Worm (Caenorhabditis elegans) whole organism, L4 larva: ENCODE measurements around the gene ZK829.7.

Experiments
- R02D3.7 ChIP-seq: fragments of 150-350 bp; sonication (generic microtip); optimal IDR thresholded peaks from 3 replicates; lab custom pipeline; 2014; ENCODE audit warnings: missing biosample characterization, missing genetic modification characterization
- T26A8.4 ChIP-seq: fragments of 200-800 bp; sonication (Bioruptor generic); IDR thresholded peaks from 2 replicates; pipeline ENCODE4 v1.3.6; 2022; ENCODE audit warnings: missing genetic modification characterization, missing compliant biosample characterization
- ZK337.2 ChIP-seq: fragments of 200-800 bp; sonication (Bioruptor generic); IDR thresholded peaks from 2 replicates; pipeline ENCODE4 v1.3.6; 2022; ENCODE audit warnings: missing genetic modification reagents, missing genetic modification characterization, missing compliant biosample characterization
- ZK546.5 ChIP-seq, 2 experiments: sonication (generic microtip); optimal IDR thresholded peaks; 2 replicates each; lab custom pipeline; 2017; ENCODE audit warnings: missing biosample characterization in 2 of 2, missing genetic modification characterization in 2 of 2
- aha-1 ChIP-seq: fragments of 150-350 bp; peaks from one replicate; lab custom pipeline; 2014; ENCODE audit warnings: missing biosample characterization, missing genetic modification characterization
- aly-2 ChIP-seq: sonication (generic microtip); optimal IDR thresholded peaks from 2 replicates; lab custom pipeline; 2018; ENCODE audit warnings: missing biosample characterization, missing genetic modification characterization
- arid-1 ChIP-seq: fragments of 200-800 bp; sonication (Bioruptor generic); conservative IDR thresholded peaks from 2 replicates; pipeline ENCODE4 v1.3.6; 2022; ENCODE audit warnings: missing genetic modification reagents, missing genetic modification characterization, missing compliant biosample characterization
- ceh-20 ChIP-seq: fragments of 200-800 bp; sonication (Bioruptor generic); IDR thresholded peaks from 2 replicates; pipeline ENCODE4 v1.3.6; 2022; ENCODE audit warnings: missing genetic modification reagents, missing genetic modification characterization, missing compliant biosample characterization
- ceh-62 ChIP-seq: sonication (generic microtip); optimal IDR thresholded peaks from 2 replicates; lab custom pipeline; 2017; ENCODE audit warnings: missing biosample characterization, missing genetic modification characterization
- cey-2 ChIP-seq: sonication (generic microtip); optimal IDR thresholded peaks from 3 replicates; lab custom pipeline; 2017; ENCODE audit warnings: missing genetic modification characterization, mild to moderate bottlenecking, missing compliant biosample characterization, antibody characterized with exemption, borderline replicate concordance; ENCODE audit not compliant: insufficient read depth
- ctbp-1 ChIP-seq: fragments of 200-800 bp; sonication (Bioruptor generic); IDR thresholded peaks from 2 replicates; pipeline ENCODE4 v1.3.6; 2022; ENCODE audit warnings: missing genetic modification reagents, missing genetic modification characterization, missing compliant biosample characterization
- daf-19 ChIP-seq: fragments of 200-800 bp; sonication (Bioruptor generic); conservative IDR thresholded peaks from 2 replicates; pipeline ENCODE4 v1.3.6; 2022; ENCODE audit warnings: missing genetic modification characterization, missing compliant biosample characterization
- dmd-8 ChIP-seq: fragments of 200-800 bp; sonication (Bioruptor generic); IDR thresholded peaks from 2 replicates; pipeline ENCODE4 v1.3.6; 2022; ENCODE audit warnings: missing genetic modification characterization, missing compliant biosample characterization
- dmd-9 ChIP-seq: fragments of 200-800 bp; sonication (Bioruptor generic); IDR thresholded peaks from 2 replicates; pipeline ENCODE4 v1.3.6; 2022; ENCODE audit warnings: missing genetic modification reagents, missing genetic modification characterization, missing compliant biosample characterization
- duxl-1 ChIP-seq: sonication (generic microtip); optimal IDR thresholded peaks from 2 replicates; lab custom pipeline; 2016; ENCODE audit warnings: mild to moderate bottlenecking, missing genetic modification characterization, moderate library complexity, missing compliant biosample characterization; ENCODE audit not compliant: poor library complexity
- fos-1 ChIP-seq: fragments of 150-350 bp; optimal IDR thresholded peaks from 2 replicates; lab custom pipeline; 2014; ENCODE audit warnings: missing biosample characterization, missing genetic modification characterization
- hlh-30 ChIP-seq: sonication (generic microtip); optimal IDR thresholded peaks from 2 replicates; lab custom pipeline; 2017; ENCODE audit warnings: antibody characterized with exemption, mild to moderate bottlenecking, missing genetic modification characterization, missing compliant biosample characterization; ENCODE audit not compliant: insufficient read depth
- lin-1 ChIP-seq: fragments of 200-800 bp; sonication (Bioruptor generic); IDR thresholded peaks from 2 replicates; pipeline ENCODE4 v1.3.6; 2022; ENCODE audit warnings: missing genetic modification reagents, missing genetic modification characterization, missing compliant biosample characterization
- lin-29 ChIP-seq: fragments of 200-800 bp; sonication (Bioruptor generic); IDR thresholded peaks from 2 replicates; pipeline ENCODE4 v1.3.6; 2022; ENCODE audit warnings: missing genetic modification reagents, missing genetic modification characterization, missing compliant biosample characterization
- lin-38 ChIP-seq: fragments of 200-800 bp; sonication (Bioruptor generic); IDR thresholded peaks from 2 replicates; pipeline ENCODE4 v1.3.6; 2022; ENCODE audit warnings: missing genetic modification reagents, missing genetic modification characterization, missing compliant biosample characterization
- madf-5 ChIP-seq, 2 experiments: fragments of 200-800 bp; sonication (Bioruptor generic); IDR thresholded peaks; 2 replicates each; pipeline ENCODE4 v1.3.6; 2022; ENCODE audit warnings: missing compliant biosample characterization in 2 of 2, missing genetic modification characterization in 2 of 2
- mdl-1 ChIP-seq, 2 experiments: fragments of 150-350 bp in 1 of 2; sonication (generic microtip) in 1 of 2; optimal IDR thresholded peaks; 2 replicates each; lab custom pipeline; 2014 to 2017; ENCODE audit warnings: missing biosample characterization in 2 of 2, missing genetic modification characterization in 2 of 2
- mdt-29 ChIP-seq: fragments of 200-800 bp; sonication (Bioruptor generic); IDR thresholded peaks from 2 replicates; pipeline ENCODE4 v1.3.6; 2022; ENCODE audit warnings: missing genetic modification reagents, missing genetic modification characterization, missing compliant biosample characterization
- mes-2 ChIP-seq: sonication (generic microtip); optimal IDR thresholded peaks from 2 replicates; lab custom pipeline; 2016; ENCODE audit warnings: missing genotype, mild to moderate bottlenecking, missing genetic modification characterization, missing compliant biosample characterization; ENCODE audit not compliant: poor library complexity, severe bottlenecking
- nhr-102 ChIP-seq: sonication (generic microtip); optimal IDR thresholded peaks from 2 replicates; lab custom pipeline; 2016; ENCODE audit warnings: mild to moderate bottlenecking, missing genetic modification characterization, moderate library complexity, missing compliant biosample characterization
- nhr-28 ChIP-seq: fragments of 150-350 bp; optimal IDR thresholded peaks from 2 replicates; lab custom pipeline; 2014; ENCODE audit warnings: missing biosample characterization, missing genetic modification characterization
- nhr-42 ChIP-seq: fragments of 200-800 bp; sonication (Bioruptor generic); IDR thresholded peaks from 2 replicates; pipeline ENCODE4 v1.3.6; 2022; ENCODE audit warnings: missing genetic modification characterization, missing compliant biosample characterization
- nhr-48 ChIP-seq: sonication (generic microtip); optimal IDR thresholded peaks from 2 replicates; lab custom pipeline; 2016; ENCODE audit warnings: mild to moderate bottlenecking, missing genetic modification characterization, missing compliant biosample characterization
- nhr-76 ChIP-seq: fragments of 150-350 bp; optimal IDR thresholded peaks from 2 replicates; lab custom pipeline; 2014; ENCODE audit warnings: missing biosample characterization, missing genetic modification characterization
- nhr-77 ChIP-seq: fragments of 150-350 bp; optimal IDR thresholded peaks from 2 replicates; lab custom pipeline; 2014; ENCODE audit warnings: missing biosample characterization, missing genetic modification characterization
- pha-4 ChIP-seq, 2 experiments: fragments of 150-350 bp in 1 of 2; fragments of 200-800 bp in 1 of 2; sonication (Bioruptor generic) in 1 of 2; IDR thresholded peaks in 1 of 2; optimal IDR thresholded peaks in 1 of 2; 2 replicates each; pipeline versions ENCODE4 v1.3.6 to Lab custom; 2014 to 2022; ENCODE audit warnings: missing genetic modification characterization in 2 of 2, missing genetic modification reagents in 2 of 2, missing biosample characterization in 1 of 2, missing compliant biosample characterization in 1 of 2
- saeg-2 ChIP-seq: fragments of 200-800 bp; sonication (Bioruptor generic); IDR thresholded peaks from 2 replicates; pipeline ENCODE4 v1.3.6; 2022; ENCODE audit warnings: missing genetic modification reagents, missing genetic modification characterization, missing compliant biosample characterization
- snpc-1.2 ChIP-seq: fragments of 200-800 bp; sonication (Bioruptor generic); IDR thresholded peaks from 2 replicates; pipeline ENCODE4 v1.3.6; 2022; ENCODE audit warnings: missing genetic modification reagents, missing genetic modification characterization, missing compliant biosample characterization
- spr-1 ChIP-seq: sonication (generic microtip); optimal IDR thresholded peaks from 2 replicates; lab custom pipeline; 2016; ENCODE audit warnings: mild to moderate bottlenecking, missing genetic modification characterization, missing compliant biosample characterization
- unc-62 ChIP-seq, 3 experiments: fragments of 150-350 bp in 1 of 3; sonication (generic microtip); optimal IDR thresholded peaks in 2 of 3; peaks in 1 of 3; 1 replicate in 1 of 3; 2 replicates in 2 of 3; lab custom pipeline; 2014 to 2017; ENCODE audit warnings: missing biosample characterization in 3 of 3, missing genetic modification characterization in 3 of 3, missing genetic modification reagents in 3 of 3, missing genotype in 1 of 3
- vab-7 ChIP-seq: fragments of 200-800 bp; sonication (Bioruptor generic); IDR thresholded peaks from 2 replicates; pipeline ENCODE4 v1.3.6; 2022; ENCODE audit warnings: missing genetic modification reagents, missing genetic modification characterization, missing compliant biosample characterization
- zfp-2 ChIP-seq: sonication (generic microtip); optimal IDR thresholded peaks from 2 replicates; lab custom pipeline; 2016; ENCODE audit warnings: mild to moderate bottlenecking, missing genetic modification characterization, missing compliant biosample characterization
- zip-2 ChIP-seq: fragments of 150-350 bp; optimal IDR thresholded peaks from 2 replicates; lab custom pipeline; 2014; ENCODE audit warnings: missing biosample characterization, missing genetic modification characterization

ZK829.7 gene

DNA sequence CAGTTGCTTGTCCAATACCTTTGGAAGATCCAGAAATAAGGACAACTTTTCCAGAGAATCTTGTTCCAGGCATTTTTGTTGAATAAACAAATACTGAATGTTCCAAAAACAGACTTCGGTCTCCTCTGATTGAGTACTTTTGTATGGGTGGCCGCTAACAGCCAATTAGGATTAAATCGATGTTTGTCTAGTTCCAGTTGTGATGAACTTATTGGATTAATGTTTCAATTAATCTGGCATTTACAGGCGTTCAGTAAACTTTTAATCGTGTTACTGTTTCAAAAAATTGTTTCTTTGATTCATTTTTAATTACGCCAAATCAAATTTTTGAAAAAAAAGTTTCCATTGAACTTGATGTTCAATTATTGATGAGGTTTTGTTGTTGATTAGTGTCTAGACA lies 19.0 kb downstream of the ZK829.7 start, which contains the start of gene ZK829.1:
Gene ZK829.1, minus strand, starts transcription at position 101 of the 400 bp plus-strand sequence.
- no peak for TF ChIP-seq daf-19 (GFP tag; lab: Robert Waterston, UW)
- TF ChIP-seq dmd-9 (GFP tag; lab: Robert Waterston, UW) = no peak
- no peak for TF ChIP-seq snpc-1.2
- no peak for TF ChIP-seq ZK546.5 (tag; optimal IDR thresholded peaks at IDR 0.05; lab: Kevin White, UChicago)
- no peak for TF ChIP-seq saeg-2
- no peak for TF ChIP-seq hlh-30 (tag; lab: Kevin White, UChicago)

DNA sequence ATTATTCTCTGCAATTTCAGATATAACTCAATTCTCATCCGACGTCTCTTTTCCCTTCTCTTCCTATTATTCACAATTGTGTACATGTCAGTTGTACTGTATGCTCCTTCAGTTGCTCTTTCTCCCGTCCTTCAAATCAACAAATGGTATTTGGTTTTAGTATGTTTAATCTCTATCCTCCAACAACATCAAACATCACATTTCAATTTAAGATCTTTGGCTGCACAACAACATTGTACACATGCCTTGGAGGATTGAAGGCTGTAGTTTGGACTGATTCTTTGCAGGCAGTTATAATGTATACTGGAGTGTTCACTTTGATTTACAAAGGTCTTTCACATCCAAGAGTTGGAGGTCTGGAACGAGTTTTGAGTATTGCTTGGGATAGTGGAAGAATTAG lies 22.8 kb downstream of the ZK829.7 start:
- TF ChIP-seq T26A8.4 (GFP tag; lab: Robert Waterston, UW) (peak; percentile 38; the same call in 1 of the 2 replicates), zip-2 (tag; lab: Kevin White, UChicago) (no peak), unc-62 (GFP tag; optimal IDR thresholded peaks at IDR 0.05 in 1 of 2; lab: Kevin White, UChicago) (peak in 1 of 2 experiments; percentile 71), unc-62 (tag; optimal IDR thresholded peaks at IDR 0.05; lab: Kevin White, UChicago) (no peak), nhr-102 (no peak), mes-2 (no peak), ceh-20 (GFP tag; lab: Robert Waterston, UW) (no peak), madf-5 (GFP tag; IDR thresholded peaks at IDR 0.05; lab: Robert Waterston, UW) (no peak), ctbp-1 (no peak), ZK337.2 (GFP tag; lab: Robert Waterston, UW) (no peak), duxl-1 (tag; lab: Kevin White, UChicago) (no peak), aly-2 (no peak), mdt-29 (peak; percentile 27; the same call in 1 of the 2 replicates), nhr-42 (no peak), zfp-2 (no peak), snpc-1.2 (no peak), lin-1 (GFP tag; lab: Robert Waterston, UW) (no peak), spr-1 (tag; lab: Kevin White, UChicago) (no peak), nhr-28 (tag; lab: Kevin White, UChicago) (no peak), R02D3.7 (tag; lab: Kevin White, UChicago) (no peak), lin-38 (no peak), vab-7 (no peak), mdl-1 (tag; optimal IDR thresholded peaks at IDR 0.05; lab: Kevin White, UChicago) (no peak)

DNA sequence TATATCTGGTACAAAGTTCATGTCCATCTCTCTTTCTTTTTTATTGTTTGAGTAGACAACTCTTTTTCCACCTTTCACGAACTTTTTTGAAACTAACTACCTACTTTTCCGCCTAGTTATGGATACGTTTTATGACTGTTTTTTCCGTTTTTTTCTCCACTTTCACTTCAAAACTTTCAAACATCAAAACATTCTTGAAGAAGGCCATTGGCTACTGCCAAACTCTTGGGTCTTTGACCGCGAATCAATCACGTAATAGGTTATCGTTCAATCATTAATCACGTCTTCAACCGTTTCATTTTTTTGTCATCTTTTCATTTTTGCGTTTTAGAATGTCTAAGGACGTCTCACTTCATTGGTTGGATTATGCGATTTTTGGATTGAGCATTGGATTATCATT lies 24.2 kb downstream of the ZK829.7 start, which contains the start of gene slc-5A12:
Gene slc-5A12, plus strand, starts transcription at position 333 of the 400 bp plus-strand sequence.
- TF ChIP-seq unc-62 (GFP tag; optimal IDR thresholded peaks at IDR 0.05 in 1 of 2; lab: Kevin White, UChicago) (no peak), unc-62 (tag; optimal IDR thresholded peaks at IDR 0.05; lab: Kevin White, UChicago) (no peak), cey-2 (tag; lab: Kevin White, UChicago) (no peak), spr-1 (tag; lab: Kevin White, UChicago) (no peak), aly-2 (no peak), nhr-48 (tag; lab: Kevin White, UChicago) (no peak), arid-1 (GFP tag; lab: Robert Waterston, UW) (no peak), lin-29 (no peak), pha-4 (GFP tag; IDR thresholded peaks at IDR 0.05; lab: Robert Waterston, UW) (no peak), pha-4 (tag; optimal IDR thresholded peaks at IDR 0.05; lab: Kevin White, UChicago) (no peak), nhr-77 (tag; lab: Kevin White, UChicago) (no peak), nhr-76 (no peak), ceh-62 (tag; lab: Kevin White, UChicago) (no peak), fos-1 (no peak), aha-1 (tag; lab: Kevin White, UChicago) (no peak), dmd-8 (GFP tag; lab: Robert Waterston, UW) (no peak)
